Worm (Caenorhabditis elegans): ENCODE results near the gene argk-1.

DNA sequence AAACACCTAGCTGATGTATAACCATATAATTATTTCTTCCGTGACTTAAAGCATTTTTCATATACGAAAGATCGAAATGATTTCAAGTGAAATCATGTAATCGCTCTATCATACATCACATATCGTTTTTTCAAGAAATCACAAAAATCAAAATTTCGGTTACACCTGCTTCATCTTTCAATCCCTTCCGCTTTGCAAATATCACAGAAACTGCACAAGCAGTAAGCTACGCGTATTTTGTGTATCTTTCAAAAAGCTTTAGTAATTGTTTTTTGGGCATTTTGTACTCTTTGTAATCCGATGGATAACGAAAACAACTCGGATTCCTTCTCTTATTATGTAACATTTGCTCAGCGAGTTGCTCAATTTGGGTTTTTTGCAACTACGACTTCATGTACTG is 11.7 kb downstream of the argk-1 start, which contains the start of gene str-25:
- TF ChIP-seq fkh-10 (GFP tag; optimal IDR thresholded peaks at IDR 0.05), result no peak
- no peak for TF ChIP-seq ets-4 (tag; optimal IDR thresholded peaks at IDR 0.05)
- TF ChIP-seq nhr-11 (tag; optimal IDR thresholded peaks at IDR 0.05), result no peak
- no peak for TF ChIP-seq pros-1 (tag; optimal IDR thresholded peaks at IDR 0.05)
